Fruit fly (Drosophila melanogaster): Measurements from ENCODE around the gene CG9386.

Gene CG9386

dm6 chr3R:9532437-9533180, 22.6 kb downstream of the CG9386 start, which contains the start of gene by (continued):
- TF ChIP-seq danr (GFP tag; IDR thresholded peaks at IDR 0.05) = no peak
- no peak for TF ChIP-seq CG10959 (GFP tag; IDR thresholded peaks at IDR 0.05)
- TF ChIP-seq Myb (GFP tag; optimal IDR thresholded peaks at IDR 0.05) = no peak
- TF ChIP-seq CG13775 (GFP tag; optimal IDR thresholded peaks at IDR 0.05) = no peak
- peak; percentile 41 for TF ChIP-seq abd-A (tag; optimal IDR thresholded peaks at IDR 0.05)
- TF ChIP-seq Jarid2 (GFP tag; optimal IDR thresholded peaks at IDR 0.05) = peak; percentile 71
- TF ChIP-seq sug (tag; optimal IDR thresholded peaks at IDR 0.05) = peak; percentile 52
- peak; percentile 51 for TF ChIP-seq Deaf1 (tag; optimal IDR thresholded peaks at IDR 0.05)
- TF ChIP-seq CG1647 (GFP tag; optimal IDR thresholded peaks at IDR 0.05) = no peak
- peak; percentile 19 for TF ChIP-seq pfk (GFP tag; optimal IDR thresholded peaks at IDR 0.05)
- no peak for TF ChIP-seq sens-2 (GFP tag; IDR thresholded peaks at IDR 0.05)
- TF ChIP-seq Nf-YA (GFP tag; IDR thresholded peaks at IDR 0.05) = no peak
- no peak for TF ChIP-seq CG12219 (GFP tag; optimal IDR thresholded peaks at IDR 0.05)
- peak; percentile 83 for TF ChIP-seq sd (tag; optimal IDR thresholded peaks at IDR 0.05)
- no peak for TF ChIP-seq CG10147 (GFP tag; optimal IDR thresholded peaks at IDR 0.05)
- TF ChIP-seq exex (tag; optimal IDR thresholded peaks at IDR 0.05) = peak; percentile 76
- peak; percentile 38; the same call in 1 of the 2 replicates for TF ChIP-seq Adf1 (GFP tag; IDR thresholded peaks at IDR 0.05)
- TF ChIP-seq CG12104 (GFP tag; optimal IDR thresholded peaks at IDR 0.05) = no peak
- TF ChIP-seq Dref (GFP tag; IDR thresholded peaks at IDR 0.05) = no peak
- TF ChIP-seq bab2 (GFP tag; optimal IDR thresholded peaks at IDR 0.05) = no peak
- no peak for TF ChIP-seq CG8290 (GFP tag; optimal IDR thresholded peaks at IDR 0.05)
- peak in 1 of 2 experiments; percentile 35 for TF ChIP-seq CG8290 (tag; optimal IDR thresholded peaks at IDR 0.05)
- TF ChIP-seq Bgb (GFP tag; IDR thresholded peaks at IDR 0.05; ENCODE audit: partially characterized antibody) = peak; percentile 25; the same call in 1 of the 2 replicates
- TF ChIP-seq NC2β (GFP tag; optimal IDR thresholded peaks at IDR 0.05) = no peak
- TF ChIP-seq Xbp1 (GFP tag; optimal IDR thresholded peaks at IDR 0.05) = no peak
- TF ChIP-seq jumu (GFP tag; optimal IDR thresholded peaks at IDR 0.05) = no peak
- no peak for TF ChIP-seq lab (GFP tag; optimal IDR thresholded peaks at IDR 0.05)
- TF ChIP-seq CG2875 (GFP tag; optimal IDR thresholded peaks at IDR 0.05) = no peak
- peak; percentile 58; the same call in 1 of the 3 replicates for TF ChIP-seq z (GFP tag; IDR thresholded peaks at IDR 0.05)
- no peak for TF ChIP-seq fd3F (GFP tag; optimal IDR thresholded peaks at IDR 0.05)
- no peak for TF ChIP-seq dan (GFP tag; IDR thresholded peaks at IDR 0.05)
- 0 out of 3 replicates have a peak, but pooled peaks have one; percentile 12 for TF ChIP-seq HLH4C (GFP tag; IDR thresholded peaks at IDR 0.05; ENCODE audit: partially characterized antibody)
- TF ChIP-seq trh (GFP tag; optimal IDR thresholded peaks at IDR 0.05) = no peak
- peak; percentile 16 for TF ChIP-seq mirr (GFP tag; optimal IDR thresholded peaks at IDR 0.05)
- no peak for TF ChIP-seq Sox100B (GFP tag; optimal IDR thresholded peaks at IDR 0.05)

- TF ChIP-seq run (tag; optimal IDR thresholded peaks at IDR 0.05) (peak; percentile 34), CG17385 (GFP tag; optimal IDR thresholded peaks at IDR 0.05) (peak; percentile 16), kay (GFP tag; optimal IDR thresholded peaks at IDR 0.05) (no peak), Pdp1 (GFP tag; optimal IDR thresholded peaks at IDR 0.05) (peak in 1 of 2 experiments; percentile 60), C15 (GFP tag; IDR thresholded peaks at IDR 0.05) (no peak), CrebB (tag; optimal IDR thresholded peaks at IDR 0.05) (no peak), sens (GFP tag) (peak; percentile 37), psq (GFP tag; optimal IDR thresholded peaks at IDR 0.05) (no peak), CG17568 (GFP tag; optimal IDR thresholded peaks at IDR 0.05) (peak; percentile 37), CG6654 (GFP tag; optimal IDR thresholded peaks at IDR 0.05) (no peak), NfI (GFP tag; optimal IDR thresholded peaks at IDR 0.05) (peak; percentile 10), kni (GFP tag; optimal IDR thresholded peaks at IDR 0.05) (peak; percentile 26), CG17359 (tag; optimal IDR thresholded peaks at IDR 0.05) (peak; percentile 14), Spps (tag; optimal IDR thresholded peaks at IDR 0.05) (peak; percentile 1), CG12071 (GFP tag; optimal IDR thresholded peaks at IDR 0.05) (peak; percentile 55), Dek (tag; optimal IDR thresholded peaks at IDR 0.05) (peak; percentile 3), Chrac-16 (GFP tag; optimal IDR thresholded peaks at IDR 0.05) (no peak)
Observed at dm6 chr3R:9529913-9530312, 25.3 kb downstream of the CG9386 start.

All from whole organism, embryonic.